Worm (Caenorhabditis elegans) whole organism, L1 larva: ENCODE results near the gene R08C7.12.

Experiments used
- C04F5.9 ChIP-seq: sonication (generic microtip); optimal IDR thresholded peaks from 2 replicates; lab custom pipeline; 2016; ENCODE audit warnings: missing genetic modification characterization, missing compliant biosample characterization
- C16A3.4 ChIP-seq: fragments of 150-350 bp; optimal IDR thresholded peaks from 2 replicates; lab custom pipeline; 2014; ENCODE audit warnings: missing biosample characterization, missing genetic modification characterization
- C34B4.2 ChIP-seq: sonication (generic microtip); optimal IDR thresholded peaks from 2 replicates; lab custom pipeline; 2017; ENCODE audit warnings: mild to moderate bottlenecking, missing genetic modification characterization, missing compliant biosample characterization
- aha-1 ChIP-seq: fragments of 150-350 bp; optimal IDR thresholded peaks from 2 replicates; lab custom pipeline; 2014; ENCODE audit warnings: missing biosample characterization, missing genetic modification characterization
- alr-1 ChIP-seq: fragments of 200-800 bp; sonication (Bioruptor generic); optimal IDR thresholded peaks from 2 replicates; lab custom pipeline; 2018; ENCODE audit warnings: borderline replicate concordance, mild to moderate bottlenecking, missing genetic modification characterization, missing compliant biosample characterization
- aly-2 ChIP-seq: fragments of 150-350 bp; optimal IDR thresholded peaks from 2 replicates; lab custom pipeline; 2014; ENCODE audit warnings: missing biosample characterization, missing genetic modification characterization
- ama-1 ChIP-seq: fragments of 150-350 bp; optimal IDR thresholded peaks from 2 replicates; lab custom pipeline; 2014
- ceh-90 ChIP-seq: sonication (generic microtip); optimal IDR thresholded peaks from 2 replicates; lab custom pipeline; 2016; ENCODE audit warnings: missing genetic modification characterization, missing compliant biosample characterization
- dpl-1 ChIP-seq, 3 experiments: fragments of 150-350 bp in 2 of 3; sonication (generic microtip) in 1 of 3; optimal IDR thresholded peaks; 2 replicates each; lab custom pipeline; 2014 to 2017; ENCODE audit warnings: missing biosample characterization in 3 of 3, missing genetic modification characterization in 3 of 3, missing genetic modification reagents in 3 of 3
- dsc-1 ChIP-seq: sonication (generic microtip); optimal IDR thresholded peaks from 2 replicates; lab custom pipeline; 2016; ENCODE audit warnings: mild to moderate bottlenecking, missing genetic modification characterization, missing compliant biosample characterization
- efl-1 ChIP-seq, 4 experiments: fragments of 150-350 bp; optimal IDR thresholded peaks in 3 of 4; peaks in 1 of 4; 1 replicate in 1 of 4; 2 replicates in 3 of 4; lab custom pipeline; 2014; ENCODE audit warnings: missing biosample characterization in 2 of 4, missing genetic modification characterization in 2 of 4, missing genetic modification reagents in 2 of 4
- elt-2 ChIP-seq: sonication (generic microtip); optimal IDR thresholded peaks from 2 replicates; lab custom pipeline; 2016; ENCODE audit warnings: missing genetic modification characterization, mild to moderate bottlenecking, inconsistent platforms, missing compliant biosample characterization, missing genetic modification reagents
- elt-3 ChIP-seq, 6 experiments: fragments of 150-350 bp in 1 of 6; sonication (generic microtip); optimal IDR thresholded peaks; 2 replicates each; lab custom pipeline; 2017 to 2018; ENCODE audit warnings: missing biosample characterization in 6 of 6, missing genetic modification characterization in 6 of 6, inconsistent platforms in 1 of 6
- fkh-10 ChIP-seq: sonication (generic microtip); optimal IDR thresholded peaks from 2 replicates; lab custom pipeline; 2017; ENCODE audit warnings: missing biosample characterization, missing genetic modification reagents, missing genetic modification characterization
- fkh-4 ChIP-seq: sonication (generic microtip); optimal IDR thresholded peaks from 2 replicates; lab custom pipeline; 2016; ENCODE audit warnings: missing compliant biosample characterization, missing genetic modification characterization, borderline replicate concordance
- grh-1 ChIP-seq: fragments of 200-800 bp; sonication (Bioruptor generic); IDR thresholded peaks from 2 replicates; pipeline ENCODE4 v1.3.6; 2022; ENCODE audit warnings: missing genetic modification reagents, missing genetic modification characterization, missing compliant biosample characterization
- hlh-4 ChIP-seq: sonication (generic microtip); optimal IDR thresholded peaks from 2 replicates; lab custom pipeline; 2016; ENCODE audit warnings: mild to moderate bottlenecking, missing genetic modification characterization, missing compliant biosample characterization
- hpl-2 ChIP-seq: fragments of 150-350 bp; optimal IDR thresholded peaks from 2 replicates; lab custom pipeline; 2014; ENCODE audit warnings: missing biosample characterization, missing genetic modification reagents, missing genetic modification characterization
- irx-1 ChIP-seq: sonication (generic microtip); optimal IDR thresholded peaks from 2 replicates; lab custom pipeline; 2016; ENCODE audit warnings: missing genetic modification characterization, missing compliant biosample characterization
- isw-1 ChIP-seq: fragments of 200-800 bp; sonication (Bioruptor generic); IDR thresholded peaks from 2 replicates; pipeline ENCODE4 v1.3.6; 2022; ENCODE audit warnings: missing genetic modification characterization, missing compliant biosample characterization
- jun-1 ChIP-seq: fragments of 150-350 bp; optimal IDR thresholded peaks from 2 replicates; lab custom pipeline; 2014; ENCODE audit warnings: missing biosample characterization, missing genetic modification reagents, missing genetic modification characterization
- lin-15B ChIP-seq: fragments of 150-350 bp; sonication (generic microtip); optimal IDR thresholded peaks from 3 replicates; lab custom pipeline; 2014; ENCODE audit warnings: missing biosample characterization, missing genetic modification characterization
- lin-35 ChIP-seq, 2 experiments: fragments of 150-350 bp; optimal IDR thresholded peaks; 2 replicates each; lab custom pipeline; 2014; ENCODE audit warnings: missing biosample characterization in 2 of 2, missing genetic modification characterization in 2 of 2, missing genetic modification reagents in 2 of 2
- lin-39 ChIP-seq: fragments of 150-350 bp; optimal IDR thresholded peaks from 2 replicates; lab custom pipeline; 2014; ENCODE audit warnings: missing biosample characterization, missing genetic modification reagents, missing genetic modification characterization
- lsy-2 ChIP-seq, 2 experiments: fragments of 150-350 bp; optimal IDR thresholded peaks; 2 replicates each; lab custom pipeline; 2014; ENCODE audit warnings: missing biosample characterization in 2 of 2, missing genetic modification characterization in 2 of 2
- mdl-1 ChIP-seq, 2 experiments: fragments of 150-350 bp; optimal IDR thresholded peaks; 2 replicates each; lab custom pipeline; 2014 to 2017; ENCODE audit warnings: missing biosample characterization in 2 of 2, missing genetic modification characterization in 2 of 2, inconsistent platforms in 1 of 2
- mef-2 ChIP-seq: fragments of 150-350 bp; optimal IDR thresholded peaks from 2 replicates; lab custom pipeline; 2014; ENCODE audit warnings: missing biosample characterization, missing genetic modification characterization
- mep-1 ChIP-seq: fragments of 150-350 bp; optimal IDR thresholded peaks from 2 replicates; lab custom pipeline; 2014; ENCODE audit warnings: missing biosample characterization, missing genetic modification characterization
- nhr-12 ChIP-seq: sonication (generic microtip); optimal IDR thresholded peaks from 2 replicates; lab custom pipeline; 2017; ENCODE audit warnings: missing biosample characterization, missing genetic modification characterization
- nhr-19 ChIP-seq: fragments of 200-800 bp; sonication (Bioruptor generic); conservative IDR thresholded peaks from 2 replicates; pipeline ENCODE4 v1.3.6; 2022; ENCODE audit warnings: missing genetic modification characterization, missing compliant biosample characterization
- nhr-71 ChIP-seq: sonication (generic microtip); optimal IDR thresholded peaks from 2 replicates; lab custom pipeline; 2016; ENCODE audit warnings: mild to moderate bottlenecking, missing genetic modification characterization, moderate library complexity, missing compliant biosample characterization
- nhr-77 ChIP-seq: fragments of 150-350 bp; optimal IDR thresholded peaks from 2 replicates; lab custom pipeline; 2014; ENCODE audit warnings: missing biosample characterization, missing genetic modification characterization
- nhr-84 ChIP-seq: sonication (generic microtip); optimal IDR thresholded peaks from 2 replicates; lab custom pipeline; 2017; ENCODE audit warnings: missing biosample characterization, missing genetic modification characterization
- nhr-85 ChIP-seq: sonication (generic microtip); peaks from one replicate; lab custom pipeline; 2016; ENCODE audit warnings: missing genetic modification characterization, inconsistent platforms, missing compliant biosample characterization
- nhr-90 ChIP-seq: sonication (generic microtip); optimal IDR thresholded peaks from 2 replicates; lab custom pipeline; 2016; ENCODE audit warnings: mild to moderate bottlenecking, missing genetic modification characterization, missing compliant biosample characterization; ENCODE audit not compliant: poor library complexity
- pag-3 ChIP-seq: sonication (generic microtip); optimal IDR thresholded peaks from 2 replicates; lab custom pipeline; 2017; ENCODE audit warnings: missing genetic modification characterization, mild to moderate bottlenecking, missing compliant biosample characterization, antibody characterized with exemption, borderline replicate concordance; ENCODE audit not compliant: insufficient read depth
- pax-3 ChIP-seq: fragments of 200-800 bp; sonication (Bioruptor generic); optimal IDR thresholded peaks from 2 replicates; lab custom pipeline; 2018; ENCODE audit warnings: mild to moderate bottlenecking, missing genetic modification characterization, moderate library complexity, missing compliant biosample characterization
- rnt-1 ChIP-seq: sonication (generic microtip); optimal IDR thresholded peaks from 2 replicates; lab custom pipeline; 2016; ENCODE audit warnings: mild to moderate bottlenecking, missing genetic modification characterization, moderate library complexity, missing compliant biosample characterization
- skn-1 ChIP-seq: fragments of 150-350 bp; optimal IDR thresholded peaks from 2 replicates; lab custom pipeline; 2014; ENCODE audit warnings: missing biosample characterization, missing genetic modification characterization
- snpc-4 ChIP-seq: fragments of 150-350 bp; optimal IDR thresholded peaks from 2 replicates; lab custom pipeline; 2014; ENCODE audit warnings: missing biosample characterization, missing genetic modification characterization
- snu-23 ChIP-seq: sonication (generic microtip); optimal IDR thresholded peaks from 2 replicates; lab custom pipeline; 2016; ENCODE audit warnings: missing genetic modification characterization, missing compliant biosample characterization
- sup-37 ChIP-seq: fragments of 200-800 bp; sonication (Bioruptor generic); optimal IDR thresholded peaks from 2 replicates; lab custom pipeline; 2018; ENCODE audit warnings: mild to moderate bottlenecking, missing genetic modification characterization, missing compliant biosample characterization
- swsn-7 ChIP-seq: sonication (generic microtip); optimal IDR thresholded peaks from 2 replicates; lab custom pipeline; 2016; ENCODE audit warnings: missing genetic modification characterization, missing compliant biosample characterization
- tbx-2 ChIP-seq: sonication (generic microtip); optimal IDR thresholded peaks from 2 replicates; lab custom pipeline; 2016; ENCODE audit warnings: missing genetic modification characterization, missing compliant biosample characterization
- unc-130 ChIP-seq: fragments of 150-350 bp; optimal IDR thresholded peaks from 2 replicates; lab custom pipeline; 2017; ENCODE audit warnings: missing biosample characterization, missing genetic modification characterization, inconsistent platforms
- unc-30 ChIP-seq: sonication (generic microtip); optimal IDR thresholded peaks from 2 replicates; lab custom pipeline; 2017; ENCODE audit warnings: missing biosample characterization, missing genetic modification characterization
- unc-86 ChIP-seq: sonication (generic microtip); optimal IDR thresholded peaks from 2 replicates; lab custom pipeline; 2016; ENCODE audit warnings: missing genetic modification characterization, missing compliant biosample characterization
- vab-15 ChIP-seq: sonication (generic microtip); optimal IDR thresholded peaks from 2 replicates; lab custom pipeline; 2017; ENCODE audit warnings: missing genotype, mild to moderate bottlenecking, missing genetic modification characterization, missing compliant biosample characterization
- zip-4 ChIP-seq: fragments of 200-800 bp; sonication (Bioruptor generic); optimal IDR thresholded peaks from 2 replicates; lab custom pipeline; 2018; ENCODE audit warnings: mild to moderate bottlenecking, missing genetic modification characterization, moderate library complexity, missing compliant biosample characterization
- ztf-4 ChIP-seq: fragments of 150-350 bp; optimal IDR thresholded peaks from 2 replicates; lab custom pipeline; 2014; ENCODE audit warnings: missing biosample characterization, missing genetic modification characterization

The R08C7.12 gene

DNA sequence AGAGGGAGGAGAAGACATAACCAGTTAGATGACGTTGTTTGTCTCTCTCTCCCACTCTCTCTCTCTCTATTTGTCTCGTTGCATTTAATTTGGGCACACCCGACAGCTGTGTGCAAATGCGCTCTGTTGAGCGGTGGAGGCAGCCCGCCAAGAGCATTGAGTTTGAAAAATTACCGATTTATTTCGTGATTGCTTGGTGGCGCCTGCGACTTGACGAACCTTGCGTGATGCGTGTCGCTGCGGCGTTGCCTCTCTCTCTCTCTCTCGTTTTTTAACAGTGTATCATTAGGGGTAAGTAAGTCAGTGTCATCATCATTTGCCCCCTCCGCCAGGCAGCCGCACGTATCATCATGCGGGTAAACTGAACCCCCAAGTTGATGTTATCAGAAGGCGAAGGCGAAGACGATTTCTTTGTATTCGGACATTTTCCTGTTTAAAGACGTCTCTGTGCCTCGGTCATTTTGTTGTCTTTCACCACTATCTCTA is 43.4 kb upstream of the R08C7.12 start (continued):
- peak; percentile 26 for TF ChIP-seq snpc-4 (tag; lab: Kevin White, UChicago)
- TF ChIP-seq ceh-90 (tag; lab: Kevin White, UChicago) = no peak
- TF ChIP-seq snu-23 (GFP tag; lab: Kevin White, UChicago) = peak; percentile 77
- peak; percentile 63 for TF ChIP-seq vab-15
- peak; percentile 60 for TF ChIP-seq rnt-1 (tag; lab: Kevin White, UChicago)

DNA sequence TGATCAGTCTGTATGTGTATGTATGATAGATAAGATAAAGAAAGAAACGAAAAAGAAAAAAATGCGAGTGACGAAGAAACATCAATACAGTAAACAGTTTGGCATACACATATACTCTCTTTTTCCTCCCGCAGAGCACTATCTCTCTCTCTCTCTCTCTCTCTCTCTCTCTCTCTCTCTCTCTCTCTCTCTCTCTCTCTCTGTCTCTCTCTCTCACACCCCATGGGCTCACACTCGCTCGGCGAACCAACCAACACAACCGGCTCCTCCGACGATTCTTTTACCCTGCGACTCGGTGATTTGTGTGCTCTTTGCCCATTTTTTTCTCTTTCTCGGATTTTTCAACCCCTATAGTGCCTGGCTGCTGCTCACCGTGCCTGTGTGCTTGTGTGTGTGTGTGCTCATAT is 42.5 kb upstream of the R08C7.12 start:
- TF ChIP-seq elt-2 (tag; lab: Kevin White, UChicago) (peak; percentile 77), fkh-4 (no peak), sup-37 (GFP tag; lab: Kevin White, UChicago) (peak; percentile 68), nhr-12 (tag; lab: Kevin White, UChicago) (no peak), rnt-1 (tag; lab: Kevin White, UChicago) (peak; percentile 62), lin-15B (tag; lab: Kevin White, UChicago) (no peak), nhr-77 (peak; percentile 73), nhr-84 (no peak), unc-86 (tag; lab: Kevin White, UChicago) (no peak), irx-1 (peak; percentile 5), aly-2 (tag; lab: Kevin White, UChicago) (no peak), hlh-4 (tag; lab: Kevin White, UChicago) (no peak), fkh-10 (GFP tag; lab: Kevin White, UChicago) (no peak), unc-130 (no peak), mef-2 (tag; lab: Kevin White, UChicago) (no peak), unc-30 (tag; lab: Kevin White, UChicago) (no peak), skn-1 (tag; lab: Kevin White, UChicago) (peak; percentile 20), mdl-1 (tag; optimal IDR thresholded peaks at IDR 0.05; lab: Kevin White, UChicago) (no peak), snpc-4 (tag; lab: Kevin White, UChicago) (no peak), dpl-1 (GFP tag; optimal IDR thresholded peaks at IDR 0.05; lab: Kevin White, UChicago) (peak in 1 of 3 experiments; percentile 3), hpl-2 (no peak), C04F5.9 (no peak), grh-1 (no peak), dsc-1 (tag; lab: Kevin White, UChicago) (no peak), nhr-90 (tag; lab: Kevin White, UChicago) (peak; percentile 60), elt-3 (tag; optimal IDR thresholded peaks at IDR 0.05; lab: Kevin White, UChicago) (no peak), lin-35 (GFP tag; optimal IDR thresholded peaks at IDR 0.05; lab: Kevin White, UChicago) (peak in 1 of 2 experiments; percentile 24), pax-3 (tag; lab: Kevin White, UChicago) (no peak), C16A3.4 (tag; lab: Kevin White, UChicago) (peak; percentile 3), C34B4.2 (tag; lab: Kevin White, UChicago) (peak; percentile 48), zip-4 (peak; percentile 12), lin-39 (no peak), efl-1 (optimal IDR thresholded peaks at IDR 0.05; lab: Kevin White, UChicago) (peak; percentile 52 to 54), efl-1 (GFP tag; optimal IDR thresholded peaks at IDR 0.05 in 1 of 2; lab: Kevin White, UChicago) (peak; percentile 12 to 93), lsy-2 (tag; optimal IDR thresholded peaks at IDR 0.05; lab: Kevin White, UChicago) (peak; percentile 43 to 44), nhr-19 (GFP tag; lab: Robert Waterston, UW) (peak; percentile 64), swsn-7 (tag; lab: Kevin White, UChicago) (peak; percentile 43), aha-1 (tag; lab: Kevin White, UChicago) (no peak), ama-1 (lab: Kevin White, UChicago) (no peak), jun-1 (tag; lab: Kevin White, UChicago) (peak; percentile 62), snu-23 (GFP tag; lab: Kevin White, UChicago) (peak; percentile 5), nhr-85 (tag; lab: Kevin White, UChicago) (peak; percentile 54), pag-3 (tag; lab: Kevin White, UChicago) (no peak), nhr-71 (tag; lab: Kevin White, UChicago) (peak; percentile 68), tbx-2 (tag; lab: Kevin White, UChicago) (peak; percentile 40), isw-1 (GFP tag; lab: Robert Waterston, UW) (no peak), alr-1 (tag; lab: Kevin White, UChicago) (no peak), ztf-4 (tag; lab: Kevin White, UChicago) (no peak), mep-1 (tag; lab: Kevin White, UChicago) (no peak)
